Fruit fly (Drosophila melanogaster): ENCODE results near the gene KrT95D.

KrT95D gene

dm6 chr3R:24073703-24074102, 42.1 kb upstream of the KrT95D start (continued):
- TF ChIP-seq chn (GFP tag; optimal IDR thresholded peaks at IDR 0.05) (no peak), CG13624 (GFP tag; optimal IDR thresholded peaks at IDR 0.05) (no peak), prd (optimal IDR thresholded peaks at IDR 0.05) (no peak), prd (GFP tag; IDR thresholded peaks at IDR 0.05) (no peak), trem (tag; optimal IDR thresholded peaks at IDR 0.05) (no peak), CrebB (tag; optimal IDR thresholded peaks at IDR 0.05) (no peak), zfh1 (GFP tag; IDR thresholded peaks at IDR 0.05) (no peak), ERR (GFP tag; optimal IDR thresholded peaks at IDR 0.05) (no peak), ranshi (GFP tag; IDR thresholded peaks at IDR 0.05) (0 out of 2 replicates have a peak, but pooled peaks have one; percentile 30), C15 (GFP tag; IDR thresholded peaks at IDR 0.05) (no peak), CG7745 (tag; optimal IDR thresholded peaks at IDR 0.05) (no peak), Med (GFP tag) (no peak), Hey (tag; optimal IDR thresholded peaks at IDR 0.05) (no peak), CG13775 (GFP tag; optimal IDR thresholded peaks at IDR 0.05) (no peak), Usf (GFP tag; optimal IDR thresholded peaks at IDR 0.05) (no peak), Ptx1 (GFP tag; IDR thresholded peaks at IDR 0.05) (0 out of 2 replicates have a peak, but pooled peaks have one; percentile 26), HHEX (GFP tag; optimal IDR thresholded peaks at IDR 0.05) (no peak), ken (GFP tag; IDR thresholded peaks at IDR 0.05) (no peak), unpg (GFP tag; optimal IDR thresholded peaks at IDR 0.05) (no peak), Mad (GFP tag; optimal IDR thresholded peaks at IDR 0.05) (no peak), mld (GFP tag; IDR thresholded peaks at IDR 0.05; ENCODE audit: partially characterized antibody) (no peak), CG32532 (GFP tag; IDR thresholded peaks at IDR 0.05) (no peak), CG11093 (GFP tag; IDR thresholded peaks at IDR 0.05) (no peak), Atf6 (GFP tag; IDR thresholded peaks at IDR 0.05) (no peak), CG12299 (tag; optimal IDR thresholded peaks at IDR 0.05) (no peak), NC2α (GFP tag; optimal IDR thresholded peaks at IDR 0.05) (no peak), CoRest (tag; optimal IDR thresholded peaks at IDR 0.05) (peak; percentile 21), CG12071 (GFP tag; optimal IDR thresholded peaks at IDR 0.05) (no peak), CG43689 (GFP tag; IDR thresholded peaks at IDR 0.05) (no peak), ftz-f1 (GFP tag; optimal IDR thresholded peaks at IDR 0.05) (no peak), Bgb (GFP tag; IDR thresholded peaks at IDR 0.05; ENCODE audit: partially characterized antibody) (no peak), CTCF (GFP tag; optimal IDR thresholded peaks at IDR 0.05) (no peak), CG10147 (GFP tag; optimal IDR thresholded peaks at IDR 0.05) (no peak), CG1792 (GFP tag; optimal IDR thresholded peaks at IDR 0.05) (no peak), Dp (GFP tag; optimal IDR thresholded peaks at IDR 0.05) (no peak), Doc3 (GFP tag; IDR thresholded peaks at IDR 0.05; ENCODE audit: partially characterized antibody) (no peak), pnt (GFP tag; optimal IDR thresholded peaks at IDR 0.05) (no peak), CG10654 (GFP tag; optimal IDR thresholded peaks at IDR 0.05) (no peak), CG6791 (GFP tag; IDR thresholded peaks at IDR 0.05; ENCODE audit: partially characterized antibody) (no peak), sc (optimal IDR thresholded peaks at IDR 0.05) (no peak), sc (GFP tag; optimal IDR thresholded peaks at IDR 0.05) (no peak), cato (GFP tag; optimal IDR thresholded peaks at IDR 0.05; ENCODE audit: borderline replicate concordance) (no peak), cad (GFP tag; optimal IDR thresholded peaks at IDR 0.05) (no peak), CG1529 (GFP tag; optimal IDR thresholded peaks at IDR 0.05) (no peak), Dip2 (GFP tag; IDR thresholded peaks at IDR 0.05) (no peak), sqz (GFP tag; optimal IDR thresholded peaks at IDR 0.05) (no peak), croc (GFP tag; conservative IDR thresholded peaks at IDR 0.05) (no peak), Sox100B (GFP tag; optimal IDR thresholded peaks at IDR 0.05) (no peak), CG3281 (GFP tag; optimal IDR thresholded peaks at IDR 0.05) (peak; percentile 40), Ssrp (tag; optimal IDR thresholded peaks at IDR 0.05) (no peak), Fer3 (tag; optimal IDR thresholded peaks at IDR 0.05) (peak; percentile 40), Gug (GFP tag; IDR thresholded peaks at IDR 0.05) (no peak), CG14710 (tag; optimal IDR thresholded peaks at IDR 0.05) (no peak)

Measured in whole organism, embryonic.